Worm (Caenorhabditis elegans) whole organism, L2 larva: Measurements from ENCODE around the gene ser-1.
A peak's percentile ranks its signal among the peaks of the same experiment; 100 is the strongest.

Experiments
- C34F6.9 ChIP-seq: fragments of 150-350 bp; optimal IDR thresholded peaks from 2 replicates; lab custom pipeline; 2014; ENCODE audit warnings: missing biosample characterization, missing genetic modification characterization
- F13H6.1 ChIP-seq: sonication (generic microtip); optimal IDR thresholded peaks from 2 replicates; lab custom pipeline; 2016; ENCODE audit warnings: missing genetic modification characterization, missing compliant biosample characterization
- Y55F3AM.14 ChIP-seq: fragments of 200-800 bp; sonication (Bioruptor generic); optimal IDR thresholded peaks from 2 replicates; lab custom pipeline; 2018; ENCODE audit warnings: mild to moderate bottlenecking, missing genetic modification characterization, missing compliant biosample characterization
- ZK546.5 ChIP-seq: sonication (generic microtip); optimal IDR thresholded peaks from 2 replicates; lab custom pipeline; 2017; ENCODE audit warnings: missing biosample characterization, missing genetic modification characterization
- aly-2 ChIP-seq: fragments of 150-350 bp; optimal IDR thresholded peaks from 2 replicates; lab custom pipeline; 2014; ENCODE audit warnings: missing biosample characterization, missing genetic modification characterization
- ceh-82 ChIP-seq: fragments of 150-350 bp; optimal IDR thresholded peaks from 2 replicates; lab custom pipeline; 2014; ENCODE audit warnings: missing biosample characterization, missing genetic modification characterization
- crh-2 ChIP-seq: sonication (generic microtip); optimal IDR thresholded peaks from 2 replicates; lab custom pipeline; 2017; ENCODE audit warnings: missing biosample characterization, missing genetic modification characterization
- egl-27 ChIP-seq: sonication (generic microtip); optimal IDR thresholded peaks from 3 replicates; lab custom pipeline; 2017; ENCODE audit warnings: missing biosample characterization, missing genetic modification reagents, missing genetic modification characterization
- fos-1 ChIP-seq: fragments of 150-350 bp; optimal IDR thresholded peaks from 2 replicates; lab custom pipeline; 2014; ENCODE audit warnings: missing biosample characterization, missing genetic modification characterization
- gmeb-1 ChIP-seq: fragments of 150-350 bp; optimal IDR thresholded peaks from 2 replicates; lab custom pipeline; 2014; ENCODE audit warnings: missing biosample characterization, missing genetic modification characterization
- lin-11 ChIP-seq: fragments of 150-350 bp; sonication (generic microtip); optimal IDR thresholded peaks from 2 replicates; lab custom pipeline; 2014; ENCODE audit warnings: missing biosample characterization, missing genetic modification characterization, inconsistent platforms, mixed read lengths
- lin-13 ChIP-seq: fragments of 150-350 bp; optimal IDR thresholded peaks from 2 replicates; lab custom pipeline; 2014; ENCODE audit warnings: missing biosample characterization, missing genetic modification reagents, missing genetic modification characterization
- lsy-2 ChIP-seq, 2 experiments: fragments of 150-350 bp in 1 of 2; sonication (generic microtip) in 1 of 2; optimal IDR thresholded peaks; 2 replicates each; lab custom pipeline; 2014 to 2017; ENCODE audit warnings: missing biosample characterization in 2 of 2, missing genetic modification characterization in 2 of 2
- mab-5 ChIP-seq: fragments of 150-350 bp; optimal IDR thresholded peaks from 2 replicates; lab custom pipeline; 2014; ENCODE audit warnings: missing biosample characterization, missing genetic modification characterization
- mbf-1 ChIP-seq: sonication (generic microtip); optimal IDR thresholded peaks from 2 replicates; lab custom pipeline; 2017; ENCODE audit warnings: missing biosample characterization, missing genetic modification characterization
- mdl-1 ChIP-seq, 2 experiments: fragments of 150-350 bp in 1 of 2; sonication (generic microtip) in 1 of 2; optimal IDR thresholded peaks; 2 replicates each; lab custom pipeline; 2017; ENCODE audit warnings: missing biosample characterization in 2 of 2, missing genetic modification characterization in 2 of 2
- nhr-10 ChIP-seq: sonication (generic microtip); optimal IDR thresholded peaks from 2 replicates; lab custom pipeline; 2017; ENCODE audit warnings: missing biosample characterization, missing genetic modification characterization
- nhr-11 ChIP-seq: fragments of 150-350 bp; optimal IDR thresholded peaks from 2 replicates; lab custom pipeline; 2014; ENCODE audit warnings: missing biosample characterization, missing genetic modification characterization
- nhr-129 ChIP-seq: fragments of 150-350 bp; optimal IDR thresholded peaks from 2 replicates; lab custom pipeline; 2014; ENCODE audit warnings: missing biosample characterization, missing genetic modification characterization
- nhr-21 ChIP-seq: fragments of 150-350 bp; optimal IDR thresholded peaks from 2 replicates; lab custom pipeline; 2014; ENCODE audit warnings: missing biosample characterization, missing genetic modification characterization
- nhr-23 ChIP-seq: fragments of 150-350 bp; optimal IDR thresholded peaks from 2 replicates; lab custom pipeline; 2014; ENCODE audit warnings: missing biosample characterization, missing genetic modification reagents, missing genetic modification characterization
- nhr-237 ChIP-seq: fragments of 150-350 bp; optimal IDR thresholded peaks from 2 replicates; lab custom pipeline; 2014; ENCODE audit warnings: missing biosample characterization, missing genetic modification characterization
- nhr-25 ChIP-seq: fragments of 150-350 bp; sonication (generic microtip); optimal IDR thresholded peaks from 3 replicates; lab custom pipeline; 2014; ENCODE audit warnings: missing biosample characterization, missing genetic modification characterization
- nhr-6 ChIP-seq: fragments of 150-350 bp; optimal IDR thresholded peaks from 2 replicates; lab custom pipeline; 2014; ENCODE audit warnings: missing biosample characterization, missing genetic modification characterization
- peb-1 ChIP-seq: fragments of 150-350 bp; optimal IDR thresholded peaks from 2 replicates; lab custom pipeline; 2014; ENCODE audit warnings: missing biosample characterization, missing genetic modification characterization
- sem-4 ChIP-seq: fragments of 150-350 bp; optimal IDR thresholded peaks from 2 replicates; lab custom pipeline; 2014; ENCODE audit warnings: missing biosample characterization, missing genetic modification reagents, missing genetic modification characterization
- sma-3 ChIP-seq: sonication (generic microtip); optimal IDR thresholded peaks from 2 replicates; lab custom pipeline; 2016; ENCODE audit warnings: missing genetic modification reagents, missing genetic modification characterization, missing compliant biosample characterization
- sma-9 ChIP-seq, 2 experiments: fragments of 150-350 bp in 1 of 2; sonication (generic microtip) in 1 of 2; optimal IDR thresholded peaks; 2 replicates each; lab custom pipeline; 2014 to 2016; ENCODE audit warnings: missing genetic modification characterization in 2 of 2, mild to moderate bottlenecking in 1 of 2, missing biosample characterization in 1 of 2, missing compliant biosample characterization in 1 of 2, missing genetic modification reagents in 1 of 2, moderate library complexity in 1 of 2
- snpc-4 ChIP-seq: fragments of 150-350 bp; optimal IDR thresholded peaks from 2 replicates; lab custom pipeline; 2014; ENCODE audit warnings: missing biosample characterization, missing genetic modification characterization
- unc-55 ChIP-seq: fragments of 150-350 bp; sonication (generic microtip); optimal IDR thresholded peaks from 3 replicates; lab custom pipeline; 2014; ENCODE audit warnings: missing biosample characterization, missing genetic modification reagents, missing genetic modification characterization
- zag-1 ChIP-seq: fragments of 150-350 bp; optimal IDR thresholded peaks from 2 replicates; lab custom pipeline; 2014; ENCODE audit warnings: missing biosample characterization, missing genetic modification characterization
- ztf-1 ChIP-seq: fragments of 200-800 bp; sonication (Bioruptor generic); conservative IDR thresholded peaks from 2 replicates; pipeline ENCODE4 v1.3.6; 2022; ENCODE audit warnings: missing genetic modification characterization, missing compliant biosample characterization
- ztf-11 ChIP-seq: sonication (generic microtip); optimal IDR thresholded peaks from 2 replicates; lab custom pipeline; 2017; ENCODE audit warnings: missing biosample characterization, missing genetic modification characterization
- ztf-4 ChIP-seq: fragments of 150-350 bp; optimal IDR thresholded peaks from 2 replicates; lab custom pipeline; 2014; ENCODE audit warnings: missing biosample characterization, missing genetic modification characterization

ser-1 gene

ce11 chrX:16590230-16590629, 10.7 kb downstream of the ser-1 start:
- TF ChIP-seq aly-2 = no peak
- TF ChIP-seq mdl-1 (tag; optimal IDR thresholded peaks at IDR 0.05; lab: Kevin White, UChicago) = no peak
- no peak for TF ChIP-seq nhr-10 (tag; lab: Kevin White, UChicago)
- no peak for TF ChIP-seq ztf-1 (GFP tag; lab: Robert Waterston, UW)
- TF ChIP-seq fos-1 (tag; lab: Kevin White, UChicago) = peak; percentile 6

ce11 chrX:16590803-16591202, 11.3 kb downstream of the ser-1 start:
- peak; percentile 12 for TF ChIP-seq zag-1
- no peak for TF ChIP-seq nhr-6 (tag; lab: Kevin White, UChicago)
- peak; percentile 59 for TF ChIP-seq unc-55 (GFP tag; lab: Kevin White, UChicago)
- TF ChIP-seq nhr-21 = peak; percentile 40
- TF ChIP-seq ceh-82 (tag; lab: Kevin White, UChicago) = no peak
- TF ChIP-seq sem-4 = peak; percentile 3
- no peak for TF ChIP-seq ztf-11 (tag; lab: Kevin White, UChicago)
- peak; percentile 61 for TF ChIP-seq sma-3
- no peak for TF ChIP-seq nhr-237 (tag; lab: Kevin White, UChicago)
- TF ChIP-seq nhr-129 (tag; lab: Kevin White, UChicago) = peak; percentile 77
- TF ChIP-seq mbf-1 (tag; lab: Kevin White, UChicago) = no peak
- TF ChIP-seq aly-2 = no peak
- peak; percentile 12 for TF ChIP-seq mab-5 (tag; lab: Kevin White, UChicago)
- TF ChIP-seq nhr-10 (tag; lab: Kevin White, UChicago) = no peak
- peak; percentile 63 for TF ChIP-seq F13H6.1
- peak; percentile 28 for TF ChIP-seq lin-13 (GFP tag; lab: Kevin White, UChicago)
- TF ChIP-seq nhr-23 = no peak
- peak; percentile 38 to 54 for TF ChIP-seq lsy-2 (tag; optimal IDR thresholded peaks at IDR 0.05; lab: Kevin White, UChicago)
- peak; percentile 53 for TF ChIP-seq C34F6.9 (tag; lab: Kevin White, UChicago)
- no peak for TF ChIP-seq ztf-4 (tag; lab: Kevin White, UChicago)
- TF ChIP-seq lin-11 (tag; lab: Kevin White, UChicago) = peak; percentile 59
- peak; percentile 62 for TF ChIP-seq fos-1 (tag; lab: Kevin White, UChicago)
- TF ChIP-seq nhr-25 (tag; lab: Kevin White, UChicago) = peak; percentile 33
- peak; percentile 68 for TF ChIP-seq egl-27 (tag; lab: Kevin White, UChicago)
- peak; percentile 59 for TF ChIP-seq gmeb-1 (tag; lab: Kevin White, UChicago)
- TF ChIP-seq peb-1 (tag; lab: Kevin White, UChicago) = no peak
- no peak for TF ChIP-seq ZK546.5 (tag; lab: Kevin White, UChicago)
- peak; percentile 59 for TF ChIP-seq sma-9 (GFP tag; optimal IDR thresholded peaks at IDR 0.05; lab: Kevin White, UChicago)
- no peak for TF ChIP-seq sma-9 (tag; optimal IDR thresholded peaks at IDR 0.05; lab: Kevin White, UChicago)
- TF ChIP-seq crh-2 = peak; percentile 74
- TF ChIP-seq nhr-11 (tag; lab: Kevin White, UChicago) = no peak
- peak; percentile 14 for TF ChIP-seq Y55F3AM.14
- TF ChIP-seq snpc-4 (tag; lab: Kevin White, UChicago) = peak; percentile 45

- no peak for TF ChIP-seq mdl-1 (tag; optimal IDR thresholded peaks at IDR 0.05; lab: Kevin White, UChicago)
- TF ChIP-seq nhr-25 (tag; lab: Kevin White, UChicago) = no peak
- TF ChIP-seq nhr-10 (tag; lab: Kevin White, UChicago) = no peak
- no peak for TF ChIP-seq nhr-237 (tag; lab: Kevin White, UChicago)
- no peak for TF ChIP-seq unc-55 (GFP tag; lab: Kevin White, UChicago)
Measured at ce11 chrX:16591533-16591932, 12.0 kb downstream of the ser-1 start.

ce11 chrX:16594931-16595330, 15.4 kb downstream of the ser-1 start, which contains the start of gene cdh-9:
Gene cdh-9 (plus strand): TSS chrX:16595231.
- TF ChIP-seq egl-27 (tag; lab: Kevin White, UChicago) (no peak), mab-5 (tag; lab: Kevin White, UChicago) (no peak)
